Fruit fly (Drosophila melanogaster): ENCODE data around the gene Rab3-GEF.

Rab3-GEF gene

DNA sequence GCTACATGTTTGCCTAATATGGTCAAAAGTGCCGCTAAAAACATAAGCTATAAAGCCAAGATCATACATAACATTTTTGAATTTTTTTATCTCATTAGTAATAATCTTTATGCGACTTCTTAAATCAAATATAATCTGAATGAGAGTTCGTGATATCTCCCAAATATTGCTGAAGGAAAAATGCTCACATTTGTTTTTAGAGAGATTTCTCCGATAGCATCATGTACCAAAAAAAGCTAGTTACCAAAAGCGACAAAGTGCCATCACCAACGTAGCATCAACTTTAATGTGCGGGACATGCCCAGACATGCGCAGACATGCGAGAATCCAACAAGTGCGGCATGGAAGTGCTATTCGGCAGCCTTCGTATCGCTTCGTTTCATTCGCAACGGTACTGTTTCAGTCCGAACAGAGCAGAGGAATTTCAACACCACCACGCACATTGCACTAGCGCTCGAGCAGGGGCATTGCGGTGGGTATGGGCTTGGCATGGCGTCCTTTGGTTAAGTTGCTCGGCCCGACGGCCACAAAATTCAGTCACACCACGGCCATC, at the start of gene Rab3-GEF:
Gene Rab3-GEF, plus strand, starts transcription at position 537 of the 553 bp plus-strand sequence.
- no peak for TF ChIP-seq CG17801 (GFP tag; optimal IDR thresholded peaks at IDR 0.05; ENCODE audit: partially characterized antibody)

DNA sequence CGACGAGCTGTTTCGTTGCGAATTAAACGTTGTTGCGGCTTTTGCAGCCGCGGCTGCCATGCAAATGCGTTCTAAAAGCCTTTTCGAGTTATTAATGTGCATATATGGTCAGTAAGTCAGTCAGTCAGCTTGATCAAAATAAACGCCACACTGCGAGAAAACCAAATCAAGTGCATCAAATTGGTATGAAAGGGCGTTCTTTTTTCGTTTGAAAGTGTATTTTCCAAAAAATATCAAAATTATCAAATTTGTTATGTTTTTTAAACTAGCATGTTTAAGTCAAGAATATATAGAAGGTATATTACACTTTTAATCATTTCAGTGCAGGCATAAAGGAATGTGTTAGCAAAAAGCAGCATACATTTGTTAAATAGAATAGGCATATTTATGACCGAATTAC, 47.0 kb upstream of the Rab3-GEF start:
- TF ChIP-seq CG17801 (GFP tag; optimal IDR thresholded peaks at IDR 0.05; ENCODE audit: partially characterized antibody) = peak; percentile 30

DNA sequence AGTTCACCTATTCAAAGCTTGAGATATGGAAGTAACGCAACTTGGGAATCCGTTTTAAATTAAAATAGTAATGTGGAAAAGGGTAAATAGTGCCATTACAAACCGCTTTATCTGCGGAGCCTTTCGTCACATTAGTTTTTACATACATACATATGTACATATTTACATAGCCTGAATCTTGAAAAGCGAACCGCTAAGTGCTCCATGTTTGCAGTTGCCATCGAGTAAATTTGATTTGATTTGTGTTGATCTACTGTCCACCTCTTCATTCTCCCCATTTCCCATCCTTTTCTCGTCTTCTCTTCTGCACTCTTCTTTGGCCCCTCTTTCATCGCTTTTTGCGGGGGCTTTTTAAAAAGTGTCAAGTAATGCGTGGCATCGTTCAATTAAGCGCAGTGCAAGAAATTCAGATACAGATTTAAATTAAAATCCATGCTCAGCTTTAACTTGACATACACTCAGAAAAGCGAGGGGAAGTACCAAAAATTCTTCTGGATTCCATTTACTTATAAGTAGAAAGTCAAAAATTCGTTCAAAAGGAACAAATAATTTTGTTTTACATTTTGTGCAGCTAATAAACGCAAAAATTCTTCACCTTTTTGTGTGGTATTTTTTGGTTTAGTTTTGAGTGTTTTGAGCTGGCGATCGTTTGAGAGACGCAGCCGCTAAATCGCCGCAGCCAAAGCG, 46.3 kb upstream of the Rab3-GEF start:
- peak; percentile 11 for TF ChIP-seq CG17801 (GFP tag; optimal IDR thresholded peaks at IDR 0.05; ENCODE audit: partially characterized antibody)

DNA sequence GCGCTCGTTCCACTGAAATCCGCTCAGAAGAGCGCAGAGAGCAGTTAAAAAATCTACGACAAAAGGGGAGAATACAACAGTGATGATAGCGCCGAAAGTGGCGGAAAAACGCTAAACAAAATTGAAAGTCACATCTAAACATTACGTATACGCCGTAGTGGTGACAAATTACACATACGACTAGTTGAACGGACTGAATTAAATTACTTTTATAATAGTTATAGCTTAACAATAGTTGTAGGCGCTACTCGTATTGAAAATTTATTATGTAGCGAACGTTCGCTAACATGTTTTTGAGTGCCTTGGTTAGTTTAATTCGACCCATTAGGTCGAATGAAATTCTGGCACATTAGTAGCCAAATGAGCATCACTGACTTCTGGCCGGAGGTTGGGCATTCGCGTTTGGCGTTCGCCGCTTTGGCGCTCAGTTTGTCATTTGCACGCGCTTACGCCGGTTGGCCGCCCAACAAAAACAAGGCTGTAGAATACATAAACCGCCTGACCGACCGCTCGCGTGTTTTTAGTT, 45.7 kb upstream of the Rab3-GEF start, which contains the start of gene CG5541:
Gene CG5541, plus strand, starts transcription at position 424 of the 526 bp plus-strand sequence.
- TF ChIP-seq CG17801 (GFP tag; optimal IDR thresholded peaks at IDR 0.05; ENCODE audit: partially characterized antibody) = peak; percentile 70

DNA sequence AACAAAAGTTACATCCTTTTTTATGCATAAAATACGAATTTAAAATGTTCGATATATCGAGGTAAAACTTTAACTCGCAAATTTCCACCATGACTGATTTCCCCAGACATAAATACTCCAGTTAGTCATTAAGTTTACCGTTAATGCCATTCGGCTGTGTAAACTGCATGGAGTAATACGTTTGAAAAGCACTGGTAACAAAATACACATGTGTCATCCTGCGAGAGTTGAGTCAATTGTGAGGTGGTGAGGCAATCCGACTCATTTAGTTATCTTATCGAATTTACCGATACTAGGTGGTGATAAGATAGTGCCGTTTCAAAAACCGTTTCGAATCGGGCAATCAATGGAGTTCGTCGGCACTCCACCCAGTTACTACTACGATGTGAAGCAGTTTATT, 43.9 kb upstream of the Rab3-GEF start:
- TF ChIP-seq CG17801 (GFP tag; optimal IDR thresholded peaks at IDR 0.05; ENCODE audit: partially characterized antibody) = no peak

DNA sequence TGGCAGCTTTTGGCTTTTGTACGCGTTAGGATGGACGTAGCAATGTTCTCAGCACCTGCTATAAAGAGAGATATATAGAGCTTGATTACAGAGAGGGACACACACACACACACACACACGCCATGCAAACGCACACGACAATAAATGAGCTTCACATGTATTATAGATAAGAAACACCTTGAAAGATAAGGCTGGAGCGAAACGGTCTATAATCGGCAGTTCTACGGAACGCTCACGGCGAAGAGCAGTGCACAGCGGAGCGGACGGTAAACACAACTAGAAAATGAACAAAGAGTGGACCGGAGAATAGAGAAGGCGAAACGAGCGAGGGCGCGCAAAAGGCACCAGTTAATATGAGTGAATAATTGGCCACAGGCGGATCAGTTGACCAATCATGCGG, 40.8 kb upstream of the Rab3-GEF start:
- no peak for TF ChIP-seq CG17801 (GFP tag; optimal IDR thresholded peaks at IDR 0.05; ENCODE audit: partially characterized antibody)

DNA sequence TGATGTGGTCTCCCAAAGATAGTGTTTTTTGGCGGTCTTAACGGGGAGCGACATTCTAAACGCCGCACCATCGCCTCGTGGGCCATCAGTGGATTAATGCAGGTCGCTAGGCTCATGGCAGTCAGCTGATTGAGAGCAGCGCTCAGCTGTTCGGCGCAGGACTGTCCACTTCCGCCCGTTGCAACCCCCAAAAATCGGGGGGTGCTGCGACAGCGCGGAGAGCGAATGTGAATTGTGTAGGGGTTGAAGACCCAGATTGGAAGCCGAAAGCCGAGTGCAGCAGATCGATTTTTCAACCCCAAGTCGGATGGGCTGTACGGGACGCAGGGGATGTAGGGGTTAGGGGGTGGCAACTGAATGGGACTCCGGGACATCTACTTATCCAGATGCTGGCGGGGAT, 26.9 kb upstream of the Rab3-GEF start:
- no peak for TF ChIP-seq CG17801 (GFP tag; optimal IDR thresholded peaks at IDR 0.05; ENCODE audit: partially characterized antibody)

DNA sequence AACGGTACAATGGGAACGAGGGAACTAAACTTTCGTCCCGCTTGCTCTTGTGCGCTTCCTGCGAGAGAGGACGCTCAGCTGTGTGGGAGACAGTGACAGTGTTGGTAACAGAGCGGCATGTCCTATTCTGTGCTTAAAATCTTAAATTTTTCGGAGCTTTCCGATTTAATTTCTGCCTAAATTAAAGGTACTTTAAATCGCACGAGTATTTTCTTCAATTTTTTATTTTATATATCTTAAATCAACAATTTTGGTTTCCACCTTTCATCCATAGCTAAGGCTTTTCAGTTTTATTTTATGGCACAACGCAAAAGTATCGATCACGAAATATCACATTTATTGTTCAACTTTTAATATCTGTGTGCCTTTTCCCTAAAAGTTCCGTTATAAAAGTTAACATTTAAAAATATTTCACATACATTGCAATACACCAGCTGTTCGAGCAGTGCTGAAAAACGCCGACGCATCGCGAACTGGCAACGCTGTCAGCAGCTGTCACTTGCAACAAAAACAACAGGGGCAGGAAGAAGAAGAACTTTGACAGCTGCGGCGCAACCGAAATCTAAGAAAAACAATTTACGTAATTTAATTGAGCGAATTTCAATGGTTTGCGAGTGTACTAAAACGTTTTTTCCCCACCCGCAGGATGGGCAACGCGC, 25.9 kb upstream of the Rab3-GEF start, which contains the start of the genes hiw and ND-B18:
Gene hiw, minus strand, starts transcription at position 26 of the 659 bp plus-strand sequence.
Gene ND-B18, plus strand, starts transcription at position 330 of the 659 bp plus-strand sequence.
- peak; percentile 61 for TF ChIP-seq CG17801 (GFP tag; optimal IDR thresholded peaks at IDR 0.05; ENCODE audit: partially characterized antibody)

DNA sequence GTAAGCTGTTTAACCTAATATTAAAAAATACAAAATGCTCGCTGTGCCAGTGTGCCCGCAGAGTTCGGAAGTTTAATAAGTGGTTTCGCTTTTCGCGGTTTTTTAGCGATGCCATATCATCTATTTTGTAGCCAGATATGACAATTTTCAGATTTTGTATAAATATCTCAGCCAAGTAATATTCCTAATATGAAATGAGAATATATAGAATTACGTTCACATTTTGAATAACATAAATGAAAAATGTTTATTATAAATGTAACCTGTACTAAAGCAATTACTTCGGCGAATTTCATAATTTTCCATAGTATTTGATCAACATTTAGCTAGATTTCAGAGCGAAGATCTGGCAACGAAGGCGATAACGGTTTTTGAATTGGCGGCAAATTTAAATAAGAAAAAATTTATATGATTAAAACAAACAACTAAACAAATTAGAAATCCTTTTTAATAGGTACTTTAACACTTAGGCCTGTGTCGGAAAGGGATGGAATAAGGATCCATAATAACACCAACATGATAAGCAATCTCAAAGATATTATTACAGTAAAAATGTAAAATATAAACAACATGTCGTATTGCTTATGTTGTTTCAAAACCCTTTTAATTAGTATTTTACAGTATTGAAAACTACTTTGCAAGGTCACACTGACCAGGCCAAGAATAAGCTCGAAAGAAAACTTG, 23.0 kb upstream of the Rab3-GEF start, which contains the start of the genes opm and dob:
Gene opm, minus strand, starts transcription at position 59 of the 684 bp plus-strand sequence.
Gene dob, plus strand, starts transcription at position 634 of the 684 bp plus-strand sequence.
- no peak for TF ChIP-seq CG17801 (GFP tag; optimal IDR thresholded peaks at IDR 0.05; ENCODE audit: partially characterized antibody)

DNA sequence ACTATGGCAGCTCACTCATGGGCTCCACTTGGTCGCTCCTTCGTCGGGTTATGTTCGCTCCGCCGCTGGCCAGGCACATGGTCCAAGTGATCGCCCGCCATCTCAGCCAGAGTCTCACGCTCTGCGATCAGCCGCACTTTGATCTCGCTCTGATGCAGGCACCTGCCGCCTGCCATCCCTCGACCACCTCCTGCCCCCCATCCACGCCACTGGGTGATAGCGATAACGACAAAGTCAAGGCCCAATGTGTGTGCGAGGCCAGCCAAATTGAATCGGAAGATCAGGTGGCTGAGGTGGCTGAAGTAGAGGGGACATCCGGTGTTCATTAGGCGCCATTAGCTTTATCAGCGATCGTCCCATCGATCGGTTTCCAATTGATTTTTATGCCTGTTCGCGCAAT, 20.9 kb upstream of the Rab3-GEF start:
- TF ChIP-seq CG17801 (GFP tag; optimal IDR thresholded peaks at IDR 0.05; ENCODE audit: partially characterized antibody) = no peak

DNA sequence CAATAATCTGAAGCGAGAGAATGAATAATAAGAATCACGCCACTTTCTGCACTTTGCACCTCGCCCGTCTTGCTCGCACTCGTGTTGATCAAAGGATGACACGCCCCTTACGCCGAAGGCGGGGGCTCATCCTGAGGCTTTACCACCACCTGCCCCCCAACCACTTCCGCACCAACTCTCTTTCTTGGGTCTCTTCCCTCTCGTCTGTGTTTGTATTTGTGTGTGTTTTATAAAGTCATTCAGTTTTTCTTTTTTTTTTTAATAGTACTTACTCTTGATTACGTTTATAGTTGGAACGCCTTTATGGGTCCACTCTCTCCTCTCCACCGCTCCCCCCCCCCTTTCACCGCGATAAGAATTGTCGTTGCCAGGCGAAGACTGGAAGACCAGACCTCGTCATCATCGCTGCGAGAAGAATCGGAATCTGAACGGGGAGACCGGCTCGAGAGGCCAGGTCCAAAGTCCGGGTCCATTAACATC, 20.0 kb upstream of the Rab3-GEF start:
- TF ChIP-seq CG17801 (GFP tag; optimal IDR thresholded peaks at IDR 0.05; ENCODE audit: partially characterized antibody) = peak; percentile 97

DNA sequence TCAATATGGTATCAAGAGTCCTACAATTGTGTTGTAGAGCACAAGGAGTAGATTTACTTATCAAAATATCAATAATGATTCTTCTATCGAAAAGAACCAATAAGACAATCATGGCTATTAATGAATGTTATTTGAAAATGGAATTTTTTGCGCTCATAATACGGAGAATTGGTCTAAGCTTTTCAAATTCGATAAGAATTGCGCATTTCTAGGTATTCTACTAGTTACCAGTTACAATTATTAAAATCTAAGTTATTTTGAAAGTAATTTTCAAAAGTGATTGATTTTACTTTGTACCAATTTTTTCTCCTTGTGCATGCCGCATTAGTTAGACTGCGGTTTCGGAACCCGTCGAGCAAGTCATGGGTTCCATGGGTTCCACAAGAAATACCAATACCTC, 19.3 kb upstream of the Rab3-GEF start:
- no peak for TF ChIP-seq CG17801 (GFP tag; optimal IDR thresholded peaks at IDR 0.05; ENCODE audit: partially characterized antibody)

DNA sequence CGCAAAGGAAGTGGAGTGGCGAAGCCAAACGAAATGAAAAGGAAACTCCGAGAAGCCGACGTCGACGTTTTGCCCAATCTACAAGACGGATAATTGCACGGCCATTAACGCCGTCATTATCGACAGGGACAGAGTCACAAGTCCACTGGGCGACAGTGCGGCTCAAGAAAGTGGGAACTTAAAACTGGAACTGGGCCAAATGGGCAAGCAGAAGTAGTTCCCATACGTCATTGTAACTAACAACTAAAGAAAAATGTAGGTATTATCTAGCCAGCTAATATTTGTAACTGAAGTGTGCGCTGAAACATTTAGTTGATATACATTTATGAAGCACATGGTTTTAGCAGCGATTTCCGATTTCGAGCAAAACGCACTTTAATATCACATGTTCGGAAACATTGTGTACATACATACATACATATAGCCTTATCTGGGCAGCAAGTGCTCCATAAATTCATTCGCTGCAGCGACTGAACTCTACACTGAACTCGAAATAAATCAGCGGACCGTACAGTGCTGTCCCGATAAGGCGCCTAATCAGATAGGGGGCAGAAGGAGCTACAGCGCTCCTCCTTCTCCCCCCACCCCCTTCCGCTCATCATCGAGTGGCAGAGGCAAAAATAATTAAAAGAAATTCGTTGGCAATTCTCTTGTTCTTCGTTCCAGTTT, 18.5 kb upstream of the Rab3-GEF start:
- no peak for TF ChIP-seq CG17801 (GFP tag; optimal IDR thresholded peaks at IDR 0.05; ENCODE audit: partially characterized antibody)

DNA sequence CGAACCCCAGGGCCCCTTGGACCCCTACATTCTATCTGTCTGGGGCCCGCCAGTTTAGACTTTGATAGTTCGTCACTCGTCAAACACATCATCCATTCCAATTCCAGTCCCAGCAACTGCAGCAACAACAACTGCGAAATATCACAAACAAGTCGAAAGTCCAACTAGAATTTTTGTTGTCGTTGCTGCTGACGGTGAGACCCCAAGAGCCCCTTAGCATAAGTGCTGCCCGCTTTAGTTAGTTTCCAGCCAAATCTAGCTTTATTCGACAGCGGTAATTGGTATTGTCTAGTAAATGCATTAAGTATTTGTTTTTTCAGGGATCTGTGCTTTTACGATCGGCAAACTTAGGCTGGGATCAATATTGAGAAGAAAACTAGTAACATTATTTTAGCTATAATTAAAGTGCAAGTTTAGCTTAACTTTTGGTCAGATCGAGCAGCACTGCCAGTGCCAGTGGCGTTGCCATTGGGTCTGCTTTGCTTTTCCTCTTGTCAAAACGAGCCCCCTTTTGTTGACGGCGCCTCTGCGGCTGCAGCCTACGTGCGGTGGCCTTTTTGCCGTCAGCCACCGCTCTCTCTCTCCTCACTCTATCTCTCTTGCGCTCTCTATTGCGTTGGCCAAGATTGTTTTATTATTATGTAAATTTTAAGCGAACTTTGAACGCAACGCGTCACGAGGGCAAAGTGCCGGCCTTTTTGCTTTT, 14.7 kb upstream of the Rab3-GEF start:
- TF ChIP-seq CG17801 (GFP tag; optimal IDR thresholded peaks at IDR 0.05; ENCODE audit: partially characterized antibody) = peak; percentile 68
